Fruit fly (Drosophila melanogaster): Measurements from ENCODE around the gene CG42613.
A peak's percentile ranks its signal among the peaks of the same experiment; 100 is the strongest.

Gene CG42613

dm6 chr3R:18917976-18918871 is 10.8 kb upstream of the CG42613 start (continued):
- peak; percentile 23 for TF ChIP-seq CG7839 (tag; optimal IDR thresholded peaks at IDR 0.05)
- TF ChIP-seq CG17385 (GFP tag; optimal IDR thresholded peaks at IDR 0.05), result peak; percentile 40
- peak; percentile 13 for TF ChIP-seq sd (tag; optimal IDR thresholded peaks at IDR 0.05)
- no peak for TF ChIP-seq Side (GFP tag; optimal IDR thresholded peaks at IDR 0.05)
- peak; percentile 33 for TF ChIP-seq NK7.1 (GFP tag; optimal IDR thresholded peaks at IDR 0.05)
- TF ChIP-seq CG14441 (GFP tag; IDR thresholded peaks at IDR 0.05), result peak; percentile 27; the same call in 1 of the 2 replicates
- peak; percentile 32 for TF ChIP-seq lbe (GFP tag; optimal IDR thresholded peaks at IDR 0.05)
- TF ChIP-seq CG12769 (tag; optimal IDR thresholded peaks at IDR 0.05), result peak; percentile 61
- TF ChIP-seq CG3838 (GFP tag; optimal IDR thresholded peaks at IDR 0.05), result no peak
- peak; percentile 12 for TF ChIP-seq CG1233 (GFP tag; optimal IDR thresholded peaks at IDR 0.05)
- peak; percentile 56; the same call in 1 of the 2 replicates for TF ChIP-seq rib (GFP tag; IDR thresholded peaks at IDR 0.05)
- peak; percentile 41; the same call in 1 of the 2 replicates for TF ChIP-seq NFAT (GFP tag; IDR thresholded peaks at IDR 0.05)
- no peak for TF ChIP-seq en (GFP tag; optimal IDR thresholded peaks at IDR 0.05)
- TF ChIP-seq CG18599 (GFP tag; optimal IDR thresholded peaks at IDR 0.05), result peak; percentile 49
- peak; percentile 87; the same call in 1 of the 2 replicates for TF ChIP-seq CG32767 (GFP tag; IDR thresholded peaks at IDR 0.05)
- no peak for TF ChIP-seq CG1529 (GFP tag; optimal IDR thresholded peaks at IDR 0.05)
- peak; percentile 55 for TF ChIP-seq Hmr (GFP tag; optimal IDR thresholded peaks at IDR 0.05)
- peak; percentile 49 for TF ChIP-seq mirr (GFP tag; optimal IDR thresholded peaks at IDR 0.05)
- TF ChIP-seq Blimp-1 (GFP tag; optimal IDR thresholded peaks at IDR 0.05), result no peak
- peak; percentile 77 for TF ChIP-seq cg (GFP tag; optimal IDR thresholded peaks at IDR 0.05)
- 0 out of 3 replicates have a peak, but pooled peaks have one; percentile 25 for TF ChIP-seq sr (GFP tag; IDR thresholded peaks at IDR 0.05)
- peak; percentile 60; the same call in 1 of the 2 replicates for TF ChIP-seq bbx (GFP tag; IDR thresholded peaks at IDR 0.05; ENCODE audit: partially characterized antibody)
- TF ChIP-seq Dbx (GFP tag; IDR thresholded peaks at IDR 0.05), result 0 out of 3 replicates have a peak, but pooled peaks have one; percentile 32
- TF ChIP-seq HmgZ (tag; optimal IDR thresholded peaks at IDR 0.05), result peak; percentile 53
- TF ChIP-seq Jarid2 (GFP tag; optimal IDR thresholded peaks at IDR 0.05), result peak; percentile 71
- peak; percentile 46 for TF ChIP-seq Fer3 (tag; optimal IDR thresholded peaks at IDR 0.05)
- peak; percentile 47 to 61 for TF ChIP-seq Trl (optimal IDR thresholded peaks at IDR 0.05)
- TF ChIP-seq Trl (GFP tag; optimal IDR thresholded peaks at IDR 0.05), result peak; percentile 7
- TF ChIP-seq Ssrp (tag; optimal IDR thresholded peaks at IDR 0.05), result peak; percentile 6
- peak; percentile 20 for TF ChIP-seq CG2712 (tag; optimal IDR thresholded peaks at IDR 0.05)
- peak; percentile 34 for TF ChIP-seq CG15514 (GFP tag; optimal IDR thresholded peaks at IDR 0.05)
- TF ChIP-seq CG2120 (GFP tag; optimal IDR thresholded peaks at IDR 0.05), result peak; percentile 18
- TF ChIP-seq sim (GFP tag; IDR thresholded peaks at IDR 0.05), result 0 out of 2 replicates have a peak, but pooled peaks have one; percentile 30
- TF ChIP-seq kay (GFP tag; optimal IDR thresholded peaks at IDR 0.05), result peak; percentile 44
- peak; percentile 14 for TF ChIP-seq Myb (GFP tag; optimal IDR thresholded peaks at IDR 0.05)
- TF ChIP-seq tin (GFP tag; optimal IDR thresholded peaks at IDR 0.05), result no peak
- peak; percentile 61 for TF ChIP-seq CG13894 (tag; optimal IDR thresholded peaks at IDR 0.05)
- TF ChIP-seq CG15269 (tag; optimal IDR thresholded peaks at IDR 0.05), result peak; percentile 16
- TF ChIP-seq Dref (GFP tag; IDR thresholded peaks at IDR 0.05), result no peak
- TF ChIP-seq B-H2 (GFP tag; optimal IDR thresholded peaks at IDR 0.05), result peak; percentile 34
- peak; percentile 17; the same call in 1 of the 2 replicates for TF ChIP-seq ranshi (GFP tag; IDR thresholded peaks at IDR 0.05)
- TF ChIP-seq CG17359 (tag; optimal IDR thresholded peaks at IDR 0.05), result peak; percentile 35
- TF ChIP-seq CG10543 (GFP tag; optimal IDR thresholded peaks at IDR 0.05), result peak; percentile 70
- no peak for TF ChIP-seq ATbp (GFP tag; optimal IDR thresholded peaks at IDR 0.05)
- peak; percentile 65; the same call in 1 of the 3 replicates for TF ChIP-seq CG34422 (GFP tag; IDR thresholded peaks at IDR 0.05)
- TF ChIP-seq Rfx (GFP tag; IDR thresholded peaks at IDR 0.05), result peak; percentile 19; the same call in 1 of the 2 replicates
- peak; percentile 34 for TF ChIP-seq CG13296 (GFP tag; optimal IDR thresholded peaks at IDR 0.05)
- peak; percentile 46 for TF ChIP-seq CG6854 (GFP tag; optimal IDR thresholded peaks at IDR 0.05)
